Worm (Caenorhabditis elegans) whole organism, late embryonic: ENCODE results near the gene ugt-11.

Source experiments
- C38D4.7 ChIP-seq: fragments of 200-800 bp; sonication (Bioruptor generic); optimal IDR thresholded peaks from 2 replicates; lab custom pipeline; 2018; ENCODE audit warnings: mild to moderate bottlenecking, missing genetic modification characterization, moderate library complexity, missing compliant biosample characterization
- F13H6.1 ChIP-seq: sonication (generic microtip); optimal IDR thresholded peaks from 2 replicates; lab custom pipeline; 2016; ENCODE audit warnings: missing genetic modification characterization, missing compliant biosample characterization
- K02D7.2 ChIP-seq: sonication (generic microtip); optimal IDR thresholded peaks from 2 replicates; lab custom pipeline; 2017; ENCODE audit warnings: mild to moderate bottlenecking, missing genetic modification characterization, missing compliant biosample characterization
- K09A11.1 ChIP-seq: sonication (generic microtip); optimal IDR thresholded peaks from 2 replicates; lab custom pipeline; 2017; ENCODE audit warnings: antibody characterized with exemption, mild to moderate bottlenecking, missing genetic modification characterization, missing compliant biosample characterization; ENCODE audit not compliant: insufficient read depth
- T23F11.4 ChIP-seq: fragments of 200-800 bp; sonication (Bioruptor generic); optimal IDR thresholded peaks from 2 replicates; lab custom pipeline; 2018; ENCODE audit warnings: mild to moderate bottlenecking, missing genetic modification characterization, missing compliant biosample characterization
- ahr-1 ChIP-seq: sonication (generic microtip); optimal IDR thresholded peaks from 2 replicates; lab custom pipeline; 2016; ENCODE audit warnings: missing genetic modification characterization, missing compliant biosample characterization
- ama-1 ChIP-seq: fragments of 150-350 bp; optimal IDR thresholded peaks from 2 replicates; lab custom pipeline; 2014
- ceh-2 ChIP-seq: sonication (generic microtip); optimal IDR thresholded peaks from 2 replicates; lab custom pipeline; 2016; ENCODE audit warnings: missing genotype, missing genetic modification characterization, missing compliant biosample characterization
- ceh-31 ChIP-seq: sonication (generic microtip); optimal IDR thresholded peaks from 2 replicates; lab custom pipeline; 2016; ENCODE audit warnings: missing genetic modification characterization, missing compliant biosample characterization
- ceh-34 ChIP-seq: sonication (generic microtip); optimal IDR thresholded peaks from 2 replicates; lab custom pipeline; 2016; ENCODE audit warnings: mild to moderate bottlenecking, missing genetic modification characterization, missing compliant biosample characterization
- ceh-45 ChIP-seq: fragments of 200-800 bp; sonication (Bioruptor generic); IDR thresholded peaks from 2 replicates; pipeline ENCODE4 v1.3.6; 2022; ENCODE audit warnings: missing genetic modification reagents, missing genetic modification characterization, missing compliant biosample characterization
- dve-1 ChIP-seq: sonication (generic microtip); optimal IDR thresholded peaks from 2 replicates; lab custom pipeline; 2017; ENCODE audit warnings: antibody characterized with exemption, mild to moderate bottlenecking, missing genetic modification characterization, missing compliant biosample characterization
- elt-2 ChIP-seq: sonication (generic microtip); optimal IDR thresholded peaks from 2 replicates; lab custom pipeline; 2016; ENCODE audit warnings: missing genetic modification reagents, missing genetic modification characterization, missing compliant biosample characterization
- elt-4 ChIP-seq: sonication (generic microtip); optimal IDR thresholded peaks from 2 replicates; lab custom pipeline; 2016; ENCODE audit warnings: missing genetic modification characterization, missing compliant biosample characterization
- ets-4 ChIP-seq: sonication (generic microtip); optimal IDR thresholded peaks from 2 replicates; lab custom pipeline; 2016; ENCODE audit warnings: missing genetic modification characterization, missing compliant biosample characterization
- eyg-1 ChIP-seq: sonication (generic microtip); optimal IDR thresholded peaks from 2 replicates; lab custom pipeline; 2016; ENCODE audit warnings: missing genotype, missing genetic modification characterization, missing compliant biosample characterization
- fkh-10 ChIP-seq: fragments of 150-350 bp; optimal IDR thresholded peaks from 2 replicates; lab custom pipeline; 2014; ENCODE audit warnings: missing biosample characterization, missing genetic modification reagents, missing genetic modification characterization
- fkh-6 ChIP-seq: sonication (generic microtip); optimal IDR thresholded peaks from 2 replicates; lab custom pipeline; 2016; ENCODE audit warnings: missing genetic modification characterization, missing compliant biosample characterization
- hlh-6 ChIP-seq: sonication (generic microtip); optimal IDR thresholded peaks from 2 replicates; lab custom pipeline; 2016; ENCODE audit warnings: missing genotype, missing genetic modification characterization, missing compliant biosample characterization
- hlh-8 ChIP-seq: sonication (generic microtip); optimal IDR thresholded peaks from 2 replicates; lab custom pipeline; 2016; ENCODE audit warnings: missing genotype, missing genetic modification characterization, missing compliant biosample characterization
- lin-11 ChIP-seq: fragments of 200-800 bp; sonication (Bioruptor generic); optimal IDR thresholded peaks from 2 replicates; lab custom pipeline; 2018; ENCODE audit warnings: mild to moderate bottlenecking, missing genetic modification characterization, missing compliant biosample characterization
- nfya-1 ChIP-seq: sonication (generic microtip); optimal IDR thresholded peaks from 2 replicates; lab custom pipeline; 2017; ENCODE audit warnings: missing genetic modification characterization, mild to moderate bottlenecking, missing compliant biosample characterization, antibody characterized with exemption, moderate library complexity
- nhr-11 ChIP-seq: fragments of 150-350 bp; optimal IDR thresholded peaks from 2 replicates; lab custom pipeline; 2014; ENCODE audit warnings: missing biosample characterization, missing genetic modification characterization
- nhr-232 ChIP-seq: sonication (generic microtip); optimal IDR thresholded peaks from 2 replicates; lab custom pipeline; 2016; ENCODE audit warnings: missing genetic modification characterization, missing compliant biosample characterization
- npax-4 ChIP-seq: sonication (generic microtip); optimal IDR thresholded peaks from 2 replicates; lab custom pipeline; 2016; ENCODE audit warnings: missing genetic modification characterization, missing compliant biosample characterization
- odd-2 ChIP-seq: sonication (generic microtip); optimal IDR thresholded peaks from 2 replicates; lab custom pipeline; 2017; ENCODE audit warnings: antibody characterized with exemption, mild to moderate bottlenecking, missing genetic modification characterization, missing compliant biosample characterization
- pat-9 ChIP-seq: fragments of 200-800 bp; sonication (Bioruptor generic); optimal IDR thresholded peaks from 2 replicates; lab custom pipeline; 2018; ENCODE audit warnings: mild to moderate bottlenecking, missing genetic modification characterization, moderate library complexity, missing compliant biosample characterization
- pax-1 ChIP-seq: fragments of 150-350 bp; optimal IDR thresholded peaks from 2 replicates; lab custom pipeline; 2014; ENCODE audit warnings: missing biosample characterization, missing genetic modification characterization
- pha-2 ChIP-seq: sonication (generic microtip); optimal IDR thresholded peaks from 2 replicates; lab custom pipeline; 2017; ENCODE audit warnings: mild to moderate bottlenecking, missing genetic modification characterization, missing compliant biosample characterization
- pros-1 ChIP-seq: fragments of 150-350 bp; optimal IDR thresholded peaks from 2 replicates; lab custom pipeline; 2014; ENCODE audit warnings: missing biosample characterization, missing genetic modification reagents, missing genetic modification characterization
- rnt-1 ChIP-seq: sonication (generic microtip); optimal IDR thresholded peaks from 2 replicates; lab custom pipeline; 2016; ENCODE audit warnings: missing genetic modification characterization, missing compliant biosample characterization
- sdc-2 ChIP-seq: sonication (generic microtip); optimal IDR thresholded peaks from 2 replicates; lab custom pipeline; 2016; ENCODE audit warnings: missing genotype, missing genetic modification characterization, missing compliant biosample characterization
- tbx-2 ChIP-seq: sonication (generic microtip); optimal IDR thresholded peaks from 2 replicates; lab custom pipeline; 2016; ENCODE audit warnings: missing genetic modification characterization, missing compliant biosample characterization
- tbx-7 ChIP-seq: sonication (generic microtip); optimal IDR thresholded peaks from 2 replicates; lab custom pipeline; 2016; ENCODE audit warnings: missing genotype, missing genetic modification characterization, missing compliant biosample characterization
- unc-42 ChIP-seq: sonication (generic microtip); optimal IDR thresholded peaks from 2 replicates; lab custom pipeline; 2016; ENCODE audit warnings: missing genotype, missing genetic modification characterization, missing compliant biosample characterization
- unc-55 ChIP-seq: sonication (generic microtip); optimal IDR thresholded peaks from 2 replicates; lab custom pipeline; 2017; ENCODE audit warnings: missing biosample characterization, missing genetic modification reagents, missing genetic modification characterization
- unc-86 ChIP-seq: sonication (generic microtip); optimal IDR thresholded peaks from 2 replicates; lab custom pipeline; 2016; ENCODE audit warnings: missing genetic modification characterization, missing compliant biosample characterization

The ugt-11 gene

ce11 chrV:4918091-4918624 is 23.3 kb upstream of the ugt-11 start, which contains the start of gene C02E7.7:
TSS of gene C02E7.7 (minus strand) at chrV:4918574.
- TF ChIP-seq npax-4 (tag; lab: Kevin White, UChicago) (no peak), ama-1 (lab: Kevin White, UChicago) (peak; percentile 7)

ce11 chrV:4914879-4915278 is 20.0 kb upstream of the ugt-11 start, which contains the start of gene H23N18.6:
TSS of gene H23N18.6 (minus strand) at chrV:4915079.
- no peak for TF ChIP-seq dve-1 (tag; lab: Kevin White, UChicago)
- TF ChIP-seq elt-2 (tag; lab: Kevin White, UChicago): peak; percentile 60

- no peak for TF ChIP-seq pat-9 (tag; lab: Kevin White, UChicago)
- no peak for TF ChIP-seq ceh-34 (tag; lab: Kevin White, UChicago)
- no peak for TF ChIP-seq odd-2 (tag; lab: Kevin White, UChicago)
- no peak for TF ChIP-seq pax-1 (tag; lab: Kevin White, UChicago)
- no peak for TF ChIP-seq fkh-6 (tag; lab: Kevin White, UChicago)
- no peak for TF ChIP-seq lin-11 (tag; lab: Kevin White, UChicago)
- TF ChIP-seq unc-55 (GFP tag; lab: Kevin White, UChicago): no peak
- no peak for TF ChIP-seq C38D4.7
- TF ChIP-seq ets-4 (tag; lab: Kevin White, UChicago): no peak
Measured at ce11 chrV:4913853-4914252, 19.0 kb upstream of the ugt-11 start.

ce11 chrV:4912313-4912712 is 17.4 kb upstream of the ugt-11 start, which contains the start of gene H23N18.5:
TSS of gene H23N18.5 (minus strand) at chrV:4912381.
- TF ChIP-seq hlh-8 (tag; lab: Kevin White, UChicago): no peak
- no peak for TF ChIP-seq tbx-7 (tag; lab: Kevin White, UChicago)
- no peak for TF ChIP-seq pros-1 (tag; lab: Kevin White, UChicago)
- TF ChIP-seq unc-42 (tag; lab: Kevin White, UChicago): no peak
- TF ChIP-seq F13H6.1: no peak
- TF ChIP-seq pat-9 (tag; lab: Kevin White, UChicago): no peak
- TF ChIP-seq K02D7.2 (tag; lab: Kevin White, UChicago): no peak
- no peak for TF ChIP-seq tbx-2 (tag; lab: Kevin White, UChicago)
- TF ChIP-seq nhr-11 (tag; lab: Kevin White, UChicago): no peak
- no peak for TF ChIP-seq ceh-2 (tag; lab: Kevin White, UChicago)
- TF ChIP-seq unc-86 (tag; lab: Kevin White, UChicago): no peak

ce11 chrV:4908591-4908990 is 13.7 kb upstream of the ugt-11 start, which contains the start of gene ugt-13:
TSS of gene ugt-13 (plus strand) at chrV:4908884.
- TF ChIP-seq rnt-1 (tag; lab: Kevin White, UChicago): no peak
- TF ChIP-seq fkh-10 (GFP tag; lab: Kevin White, UChicago): no peak
- no peak for TF ChIP-seq nfya-1
- TF ChIP-seq K02D7.2 (tag; lab: Kevin White, UChicago): no peak
- no peak for TF ChIP-seq ceh-31 (tag; lab: Kevin White, UChicago)
- TF ChIP-seq ahr-1: no peak
- no peak for TF ChIP-seq sdc-2 (tag; lab: Kevin White, UChicago)
- no peak for TF ChIP-seq T23F11.4 (GFP tag; lab: Kevin White, UChicago)
- no peak for TF ChIP-seq odd-2 (tag; lab: Kevin White, UChicago)
- no peak for TF ChIP-seq ets-4 (tag; lab: Kevin White, UChicago)
- TF ChIP-seq pha-2 (tag; lab: Kevin White, UChicago): no peak
- no peak for TF ChIP-seq fkh-6 (tag; lab: Kevin White, UChicago)

ce11 chrV:4905953-4906352 is 11.1 kb upstream of the ugt-11 start, which contains the start of gene ugt-14:
TSS of gene ugt-14 (plus strand) at chrV:4906253.
- TF ChIP-seq eyg-1 (no peak), K09A11.1 (tag; lab: Kevin White, UChicago) (no peak), ets-4 (tag; lab: Kevin White, UChicago) (no peak), unc-55 (GFP tag; lab: Kevin White, UChicago) (no peak), F13H6.1 (no peak), unc-42 (tag; lab: Kevin White, UChicago) (no peak), hlh-6 (tag; lab: Kevin White, UChicago) (no peak), rnt-1 (tag; lab: Kevin White, UChicago) (no peak), ama-1 (lab: Kevin White, UChicago) (no peak), nhr-232 (tag; lab: Kevin White, UChicago) (no peak), ceh-45 (GFP tag; lab: Robert Waterston, UW) (no peak), fkh-6 (tag; lab: Kevin White, UChicago) (no peak), ceh-31 (tag; lab: Kevin White, UChicago) (no peak), elt-4 (tag; lab: Kevin White, UChicago) (no peak)
